Worm (Caenorhabditis elegans): ENCODE measurements around the gene ver-1.

ce11 chrIII:149132-149531 is 7.5 kb upstream of the ver-1 start:
- TF ChIP-seq flt-1 (GFP tag; IDR thresholded peaks at IDR 0.05) (no peak), T22C8.4 (GFP tag; IDR thresholded peaks at IDR 0.05) (no peak), med-1 (GFP tag; optimal IDR thresholded peaks at IDR 0.05; ENCODE audit: insufficient read depth) (no peak), cog-1 (tag; optimal IDR thresholded peaks at IDR 0.05) (no peak), tab-1 (GFP tag; IDR thresholded peaks at IDR 0.05) (no peak)
